Fruit fly (Drosophila melanogaster) whole organism, wandering third instar larva: Measurements from ENCODE around the gene sing.
A peak's percentile ranks its signal among the peaks of the same experiment; 100 is the strongest.

Experiments
- Dif ChIP-seq: fragments of 200-275, 200-300 bp; sonication (Bioruptor generic); optimal IDR thresholded peaks from 2 replicates; lab custom pipeline; 2018; ENCODE audit warnings: missing biosample characterization, missing genetic modification characterization; ENCODE audit not compliant: partially characterized antibody
- Mio ChIP-seq: sonication (Bioruptor generic); optimal IDR thresholded peaks from 2 replicates; lab custom pipeline; 2016; ENCODE audit warnings: missing biosample characterization, missing genetic modification characterization
- N ChIP-seq: fragments of >200 bp; optimal IDR thresholded peaks from 2 replicates; lab custom pipeline; 2018; ENCODE audit warnings: missing biosample characterization, missing external identifiers, missing genetic modification characterization
- OdsH ChIP-seq: fragments of 200-800 bp; sonication (Bioruptor generic); optimal IDR thresholded peaks from 2 replicates; lab custom pipeline; 2016; ENCODE audit warnings: missing biosample characterization, mild to moderate bottlenecking, missing genetic modification characterization
- Rel ChIP-seq, 2 experiments: fragments of 200-800 bp; sonication (Bioruptor generic) in 1 of 2; optimal IDR thresholded peaks; 2 replicates in 1 of 2; 3 replicates in 1 of 2; lab custom pipeline; 2016 to 2019; ENCODE audit warnings: mild to moderate bottlenecking in 2 of 2, missing biosample characterization in 2 of 2, missing genetic modification characterization in 2 of 2, moderate library complexity in 1 of 2
- ey ChIP-seq: fragments of 200-800 bp; sonication (Bioruptor generic); optimal IDR thresholded peaks from 2 replicates; lab custom pipeline; 2016; ENCODE audit warnings: missing biosample characterization, missing genetic modification characterization
- lola ChIP-seq: fragments of >200 bp; optimal IDR thresholded peaks from 2 replicates; lab custom pipeline; 2017; ENCODE audit warnings: missing biosample characterization, missing genetic modification characterization
- psq ChIP-seq: fragments of 200-800 bp; sonication (Bioruptor generic); optimal IDR thresholded peaks from 3 replicates; lab custom pipeline; 2017; ENCODE audit warnings: missing biosample characterization, mild to moderate bottlenecking, missing genetic modification characterization, moderate library complexity
- rgr ChIP-seq: fragments of 200-800 bp; sonication (Bioruptor generic); optimal IDR thresholded peaks from 3 replicates; lab custom pipeline; 2016; ENCODE audit warnings: missing biosample characterization, mild to moderate bottlenecking, missing genetic modification characterization
- tai ChIP-seq: sonication (Bioruptor generic); optimal IDR thresholded peaks from 2 replicates; lab custom pipeline; 2016; ENCODE audit warnings: missing biosample characterization, missing genetic modification characterization

- TF ChIP-seq lola, result no peak
- TF ChIP-seq tai, result no peak
- no peak for TF ChIP-seq Rel (GFP tag; optimal IDR thresholded peaks at IDR 0.05; lab: Kevin White, UChicago)
- peak; percentile 50 for TF ChIP-seq Rel (tag; optimal IDR thresholded peaks at IDR 0.05; lab: Kevin White, UChicago)
- no peak for TF ChIP-seq rgr
- no peak for TF ChIP-seq Dif (GFP tag; lab: Kevin White, UChicago)
- TF ChIP-seq ey (GFP tag; lab: Kevin White, UChicago), result no peak
- TF ChIP-seq Mio (GFP tag; lab: Kevin White, UChicago), result no peak
- TF ChIP-seq psq (GFP tag; lab: Kevin White, UChicago), result no peak
- no peak for TF ChIP-seq N (GFP tag; lab: Kevin White, UChicago)
- no peak for TF ChIP-seq OdsH (GFP tag; lab: Kevin White, UChicago)
Measured at dm6 chrX:16688106-16688459, 9.0 kb downstream of the sing start.
